Worm (Caenorhabditis elegans): ENCODE measurements around the gene Y105C5B.20.

Y105C5B.20 gene

ce11 chrIV:15994505-15994904, at the start of gene Y105C5B.20:
Y105C5B.20 (minus strand) TSS chrIV:15994605.
- no peak for TF ChIP-seq ceh-83 (GFP tag; optimal IDR thresholded peaks at IDR 0.05)
- TF ChIP-seq zip-8 (tag; optimal IDR thresholded peaks at IDR 0.05) = no peak
- TF ChIP-seq tbx-8 (GFP tag; optimal IDR thresholded peaks at IDR 0.05) = no peak
- no peak for TF ChIP-seq drap-1 (GFP tag; optimal IDR thresholded peaks at IDR 0.05)

ce11 chrIV:16041038-16041437, 46.6 kb upstream of the Y105C5B.20 start:
- TF ChIP-seq ztf-11 (tag; optimal IDR thresholded peaks at IDR 0.05) (no peak), unc-62 (GFP tag; optimal IDR thresholded peaks at IDR 0.05) (no peak), nhr-76 (tag; optimal IDR thresholded peaks at IDR 0.05) (no peak), lin-13 (tag; optimal IDR thresholded peaks at IDR 0.05) (no peak), nhr-12 (tag; optimal IDR thresholded peaks at IDR 0.05) (no peak), ceh-83 (GFP tag; optimal IDR thresholded peaks at IDR 0.05) (no peak), unc-39 (tag; optimal IDR thresholded peaks at IDR 0.05) (no peak), nhr-237 (tag; optimal IDR thresholded peaks at IDR 0.05) (no peak), ceh-43 (GFP tag; optimal IDR thresholded peaks at IDR 0.05) (no peak), lin-32 (GFP tag; optimal IDR thresholded peaks at IDR 0.05) (no peak), mep-1 (tag; optimal IDR thresholded peaks at IDR 0.05) (no peak), elt-3 (tag; optimal IDR thresholded peaks at IDR 0.05) (no peak), hlh-1 (tag; optimal IDR thresholded peaks at IDR 0.05) (no peak), blmp-1 (tag; optimal IDR thresholded peaks at IDR 0.05) (no peak), mab-5 (tag; optimal IDR thresholded peaks at IDR 0.05) (no peak), unc-120 (tag; optimal IDR thresholded peaks at IDR 0.05; ENCODE audit: poor library complexity, severe bottlenecking) (no peak), pha-4 (tag; optimal IDR thresholded peaks at IDR 0.05) (no peak), elt-1 (tag; optimal IDR thresholded peaks at IDR 0.05; ENCODE audit: borderline replicate concordance, insufficient read depth) (no peak), mls-2 (tag; optimal IDR thresholded peaks at IDR 0.05) (no peak)

ce11 chrIV:16038000-16038399, 43.6 kb upstream of the Y105C5B.20 start:
- TF ChIP-seq nhr-76 (tag; optimal IDR thresholded peaks at IDR 0.05) (no peak), nhr-12 (tag; optimal IDR thresholded peaks at IDR 0.05) (no peak), nhr-28 (tag; optimal IDR thresholded peaks at IDR 0.05) (no peak), lsy-2 (tag; optimal IDR thresholded peaks at IDR 0.05) (no peak), ceh-43 (GFP tag; optimal IDR thresholded peaks at IDR 0.05) (no peak), ces-1 (GFP tag; optimal IDR thresholded peaks at IDR 0.05) (no peak), hlh-1 (tag; optimal IDR thresholded peaks at IDR 0.05) (no peak), nhr-237 (tag; optimal IDR thresholded peaks at IDR 0.05) (no peak), mab-5 (tag; optimal IDR thresholded peaks at IDR 0.05) (no peak), nhr-2 (tag; optimal IDR thresholded peaks at IDR 0.05) (no peak), bed-3 (GFP tag; optimal IDR thresholded peaks at IDR 0.05) (no peak), lin-13 (tag; optimal IDR thresholded peaks at IDR 0.05) (no peak), flh-1 (GFP tag; optimal IDR thresholded peaks at IDR 0.05) (no peak), M03D4.4 (tag; optimal IDR thresholded peaks at IDR 0.05) (no peak), ham-2 (GFP tag; optimal IDR thresholded peaks at IDR 0.05) (no peak), unc-120 (tag; optimal IDR thresholded peaks at IDR 0.05; ENCODE audit: poor library complexity, severe bottlenecking) (no peak)

- TF ChIP-seq bed-3 (GFP tag; optimal IDR thresholded peaks at IDR 0.05) (no peak), nhr-12 (tag; optimal IDR thresholded peaks at IDR 0.05) (no peak), ces-1 (GFP tag; optimal IDR thresholded peaks at IDR 0.05) (no peak), nhr-237 (tag; optimal IDR thresholded peaks at IDR 0.05) (no peak), unc-120 (tag; optimal IDR thresholded peaks at IDR 0.05; ENCODE audit: poor library complexity, severe bottlenecking) (no peak), hlh-1 (tag; optimal IDR thresholded peaks at IDR 0.05) (no peak), mep-1 (tag; optimal IDR thresholded peaks at IDR 0.05) (no peak), nhr-2 (tag; optimal IDR thresholded peaks at IDR 0.05) (no peak), unc-62 (GFP tag; optimal IDR thresholded peaks at IDR 0.05) (no peak), flh-1 (GFP tag; optimal IDR thresholded peaks at IDR 0.05) (no peak), snpc-4 (tag; optimal IDR thresholded peaks at IDR 0.05) (no peak), ham-2 (GFP tag; optimal IDR thresholded peaks at IDR 0.05) (no peak), pha-4 (tag; optimal IDR thresholded peaks at IDR 0.05) (no peak), mab-5 (tag; optimal IDR thresholded peaks at IDR 0.05) (no peak), sptf-1 (tag; optimal IDR thresholded peaks at IDR 0.05) (no peak), lin-32 (GFP tag; optimal IDR thresholded peaks at IDR 0.05) (no peak)
Measured at ce11 chrIV:16036696-16037095, 42.3 kb upstream of the Y105C5B.20 start.

ce11 chrIV:16036057-16036456, 41.7 kb upstream of the Y105C5B.20 start:
- no peak for TF ChIP-seq unc-39 (tag; optimal IDR thresholded peaks at IDR 0.05)
- no peak for TF ChIP-seq M03D4.4 (tag; optimal IDR thresholded peaks at IDR 0.05)
- no peak for TF ChIP-seq elt-1 (tag; optimal IDR thresholded peaks at IDR 0.05; ENCODE audit: borderline replicate concordance, insufficient read depth)
- no peak for TF ChIP-seq lin-32 (GFP tag; optimal IDR thresholded peaks at IDR 0.05)
- no peak for TF ChIP-seq nhr-2 (tag; optimal IDR thresholded peaks at IDR 0.05)
- TF ChIP-seq mls-2 (tag; optimal IDR thresholded peaks at IDR 0.05) = no peak
- TF ChIP-seq zip-8 (tag; optimal IDR thresholded peaks at IDR 0.05) = no peak
- TF ChIP-seq ztf-11 (tag; optimal IDR thresholded peaks at IDR 0.05) = no peak
- TF ChIP-seq bed-3 (GFP tag; optimal IDR thresholded peaks at IDR 0.05) = no peak
- TF ChIP-seq ceh-39 (tag; optimal IDR thresholded peaks at IDR 0.05) = no peak
- no peak for TF ChIP-seq snpc-4 (tag; optimal IDR thresholded peaks at IDR 0.05)
- TF ChIP-seq nhr-12 (tag; optimal IDR thresholded peaks at IDR 0.05) = no peak
- no peak for TF ChIP-seq ceh-83 (GFP tag; optimal IDR thresholded peaks at IDR 0.05)
- no peak for TF ChIP-seq flh-1 (GFP tag; optimal IDR thresholded peaks at IDR 0.05)

All from whole organism, mixed stage, embryonic.